Fruit fly (Drosophila melanogaster): Measurements from ENCODE around the gene nebu.

Gene nebu

dm6 chr3L:12790783-12791678, 51.9 kb downstream of the nebu start:
- TF ChIP-seq nom (GFP tag; optimal IDR thresholded peaks at IDR 0.05) (peak; percentile 28), GATAe (GFP tag; conservative IDR thresholded peaks at IDR 0.05) (no peak), HLHmδ (GFP tag; optimal IDR thresholded peaks at IDR 0.05) (no peak), CG32767 (GFP tag; IDR thresholded peaks at IDR 0.05) (no peak), Med (GFP tag) (peak; percentile 78), CG7357 (GFP tag; IDR thresholded peaks at IDR 0.05) (no peak), CG3163 (GFP tag; optimal IDR thresholded peaks at IDR 0.05) (peak; percentile 78), mirr (GFP tag; optimal IDR thresholded peaks at IDR 0.05) (peak; percentile 49), exex (tag; optimal IDR thresholded peaks at IDR 0.05) (peak; percentile 95), en (GFP tag; optimal IDR thresholded peaks at IDR 0.05) (no peak), CG7963 (GFP tag; IDR thresholded peaks at IDR 0.05; ENCODE audit: partially characterized antibody) (no peak), dmrt99B (tag; optimal IDR thresholded peaks at IDR 0.05) (no peak), NK7.1 (GFP tag; optimal IDR thresholded peaks at IDR 0.05) (no peak), Pdp1 (GFP tag; optimal IDR thresholded peaks at IDR 0.05) (peak in 1 of 2 experiments; percentile 48), sens-2 (GFP tag; IDR thresholded peaks at IDR 0.05) (no peak), bowl (GFP tag; IDR thresholded peaks at IDR 0.05) (no peak), Trl (optimal IDR thresholded peaks at IDR 0.05) (peak; percentile 68 to 93), Trl (GFP tag; optimal IDR thresholded peaks at IDR 0.05) (no peak), H2.0 (GFP tag; IDR thresholded peaks at IDR 0.05) (no peak), CG11696 (GFP tag; IDR thresholded peaks at IDR 0.05) (0 out of 2 replicates have a peak, but pooled peaks have one; percentile 6), vnd (GFP tag; IDR thresholded peaks at IDR 0.05; ENCODE audit: partially characterized antibody) (no peak), seq (GFP tag; IDR thresholded peaks at IDR 0.05) (0 out of 2 replicates have a peak, but pooled peaks have one; percentile 31)

dm6 chr3L:12789875-12790373, 53.0 kb downstream of the nebu start, which contains the start of gene CG42709:
Gene CG42709 (plus strand): TSS chr3L:12790192.
- TF ChIP-seq Blimp-1 (GFP tag; optimal IDR thresholded peaks at IDR 0.05), result peak; percentile 53
- TF ChIP-seq sima (GFP tag; optimal IDR thresholded peaks at IDR 0.05), result no peak
- TF ChIP-seq Bgb (GFP tag; IDR thresholded peaks at IDR 0.05; ENCODE audit: partially characterized antibody), result peak; percentile 24; the same call in 1 of the 2 replicates
- peak; percentile 61 for TF ChIP-seq exex (tag; optimal IDR thresholded peaks at IDR 0.05)
- TF ChIP-seq CG18599 (GFP tag; optimal IDR thresholded peaks at IDR 0.05), result no peak
- TF ChIP-seq CG3163 (GFP tag; optimal IDR thresholded peaks at IDR 0.05), result peak; percentile 85
- TF ChIP-seq CG14441 (GFP tag; IDR thresholded peaks at IDR 0.05), result 0 out of 2 replicates have a peak, but pooled peaks have one; percentile 14
- TF ChIP-seq ci (GFP tag; IDR thresholded peaks at IDR 0.05), result peak; percentile 19; the same call in 1 of the 3 replicates
- no peak for TF ChIP-seq CG10321 (GFP tag; IDR thresholded peaks at IDR 0.05)
- TF ChIP-seq z (GFP tag; IDR thresholded peaks at IDR 0.05), result peak; percentile 47; the same call in 1 of the 3 replicates
- no peak for TF ChIP-seq p53 (GFP tag; optimal IDR thresholded peaks at IDR 0.05)
- TF ChIP-seq crp (GFP tag; optimal IDR thresholded peaks at IDR 0.05), result no peak
- TF ChIP-seq CG34376 (GFP tag; optimal IDR thresholded peaks at IDR 0.05), result peak; percentile 21
- TF ChIP-seq zen2 (GFP tag; IDR thresholded peaks at IDR 0.05; ENCODE audit: partially characterized antibody), result peak; percentile 21; the same call in 1 of the 3 replicates
- TF ChIP-seq Doc2 (GFP tag; IDR thresholded peaks at IDR 0.05), result no peak
- no peak for TF ChIP-seq CG14965 (GFP tag; optimal IDR thresholded peaks at IDR 0.05; ENCODE audit: borderline replicate concordance)
- TF ChIP-seq tx (GFP tag; optimal IDR thresholded peaks at IDR 0.05), result no peak
- peak; percentile 13 for TF ChIP-seq corto (GFP tag; optimal IDR thresholded peaks at IDR 0.05)
- TF ChIP-seq Drgx (GFP tag; IDR thresholded peaks at IDR 0.05), result peak; percentile 31; the same call in 1 of the 2 replicates
- TF ChIP-seq Trl (optimal IDR thresholded peaks at IDR 0.05), result peak; percentile 68 to 87
- no peak for TF ChIP-seq Trl (GFP tag; optimal IDR thresholded peaks at IDR 0.05)
- peak; percentile 24 for TF ChIP-seq BtbVII (GFP tag; optimal IDR thresholded peaks at IDR 0.05)
- TF ChIP-seq Hr78 (GFP tag; optimal IDR thresholded peaks at IDR 0.05), result peak in 1 of 2 experiments; percentile 31
- TF ChIP-seq Dll (GFP tag; IDR thresholded peaks at IDR 0.05; ENCODE audit: partially characterized antibody), result peak; percentile 21; the same call in 1 of the 4 replicates
- TF ChIP-seq CG10274 (GFP tag; optimal IDR thresholded peaks at IDR 0.05), result no peak
- peak; percentile 62 for TF ChIP-seq lbe (GFP tag; optimal IDR thresholded peaks at IDR 0.05)
- peak; percentile 67 for TF ChIP-seq Jarid2 (GFP tag; optimal IDR thresholded peaks at IDR 0.05)
- 0 out of 3 replicates have a peak, but pooled peaks have one; percentile 32 for TF ChIP-seq CG2199 (GFP tag; IDR thresholded peaks at IDR 0.05)
